Fruit fly (Drosophila melanogaster): ENCODE data around the gene CG10177.

dm6 chr3R:23481249-23481915 lies 40.0 kb downstream of the CG10177 start, which contains the start of gene Ir94f:
- TF ChIP-seq CG12605 (GFP tag; IDR thresholded peaks at IDR 0.05) (no peak), CG32121 (GFP tag; IDR thresholded peaks at IDR 0.05) (no peak)
